Worm (Caenorhabditis elegans) whole organism, L3 larva: ENCODE data around the gene C18H7.7.

Experiments
- R02D3.7 ChIP-seq: fragments of 150-350 bp; optimal IDR thresholded peaks from 2 replicates; lab custom pipeline; 2014; ENCODE audit warnings: missing biosample characterization, missing genetic modification characterization
- ZK546.5 ChIP-seq: sonication (generic microtip); optimal IDR thresholded peaks from 2 replicates; lab custom pipeline; 2017; ENCODE audit warnings: missing biosample characterization, missing genetic modification characterization
- aly-2 ChIP-seq: fragments of 150-350 bp; optimal IDR thresholded peaks from 2 replicates; lab custom pipeline; 2014; ENCODE audit warnings: missing biosample characterization, missing genetic modification characterization
- ceh-28 ChIP-seq: fragments of 150-350 bp; optimal IDR thresholded peaks from 2 replicates; lab custom pipeline; 2014; ENCODE audit warnings: missing biosample characterization, missing genetic modification reagents, missing genetic modification characterization
- ceh-9 ChIP-seq: sonication (generic microtip); optimal IDR thresholded peaks from 2 replicates; lab custom pipeline; 2018; ENCODE audit warnings: missing biosample characterization, missing genetic modification characterization
- daf-12 ChIP-seq: fragments of 150-350 bp; optimal IDR thresholded peaks from 2 replicates; lab custom pipeline; 2014; ENCODE audit warnings: missing biosample characterization, missing genetic modification reagents, missing genetic modification characterization
- egl-27 ChIP-seq: sonication (generic microtip); optimal IDR thresholded peaks from 4 replicates; lab custom pipeline; 2017; ENCODE audit warnings: missing biosample characterization, missing genetic modification reagents, missing genetic modification characterization
- egl-5 ChIP-seq: fragments of 150-350 bp; optimal IDR thresholded peaks from 2 replicates; lab custom pipeline; 2017; ENCODE audit warnings: missing biosample characterization, missing genetic modification reagents, missing genetic modification characterization, inconsistent platforms
- elt-1 ChIP-seq: fragments of 150-350 bp; optimal IDR thresholded peaks from 2 replicates; lab custom pipeline; 2014; ENCODE audit warnings: missing biosample characterization, missing genetic modification characterization
- elt-2 ChIP-seq: sonication (generic microtip); optimal IDR thresholded peaks from 2 replicates; lab custom pipeline; 2016; ENCODE audit warnings: missing genetic modification reagents, mild to moderate bottlenecking, missing genetic modification characterization, missing compliant biosample characterization
- elt-3 ChIP-seq, 3 experiments: fragments of 150-350 bp in 1 of 3; sonication (generic microtip) in 2 of 3; optimal IDR thresholded peaks; 2 replicates in 2 of 3; 4 replicates in 1 of 3; lab custom pipeline; 2014 to 2017; ENCODE audit warnings: missing biosample characterization in 3 of 3, missing genetic modification characterization in 3 of 3
- eor-1 ChIP-seq, 2 experiments: fragments of 150-350 bp; optimal IDR thresholded peaks; 2 replicates each; lab custom pipeline; 2014 to 2018; ENCODE audit warnings: missing biosample characterization in 2 of 2, missing genetic modification characterization in 2 of 2
- fkh-10 ChIP-seq: sonication (generic microtip); optimal IDR thresholded peaks from 2 replicates; lab custom pipeline; 2017; ENCODE audit warnings: missing biosample characterization, missing genetic modification reagents, missing genetic modification characterization
- fkh-2 ChIP-seq: fragments of 150-350 bp; optimal IDR thresholded peaks from 2 replicates; lab custom pipeline; 2014; ENCODE audit warnings: missing biosample characterization, missing genetic modification reagents, missing genetic modification characterization
- fos-1 ChIP-seq: fragments of 150-350 bp; optimal IDR thresholded peaks from 2 replicates; lab custom pipeline; 2014; ENCODE audit warnings: missing biosample characterization, missing genetic modification characterization
- hmg-11 ChIP-seq: sonication (generic microtip); optimal IDR thresholded peaks from 2 replicates; lab custom pipeline; 2016; ENCODE audit warnings: missing genetic modification characterization, missing compliant biosample characterization
- jun-1 ChIP-seq: fragments of 150-350 bp; optimal IDR thresholded peaks from 2 replicates; lab custom pipeline; 2014; ENCODE audit warnings: missing biosample characterization, missing genetic modification reagents, missing genetic modification characterization
- lin-15B ChIP-seq: fragments of 150-350 bp; optimal IDR thresholded peaks from 2 replicates; lab custom pipeline; 2014; ENCODE audit warnings: missing biosample characterization, missing genetic modification characterization
- lin-39 ChIP-seq: fragments of 150-350 bp; optimal IDR thresholded peaks from 2 replicates; lab custom pipeline; 2018; ENCODE audit warnings: missing biosample characterization, missing genetic modification reagents, missing genetic modification characterization
- lsy-12 ChIP-seq: sonication (generic microtip); optimal IDR thresholded peaks from 2 replicates; lab custom pipeline; 2016; ENCODE audit warnings: mild to moderate bottlenecking, missing genetic modification characterization, missing compliant biosample characterization
- mdl-1 ChIP-seq: fragments of 150-350 bp; optimal IDR thresholded peaks from 2 replicates; lab custom pipeline; 2014; ENCODE audit warnings: missing biosample characterization, missing genetic modification characterization
- mml-1 ChIP-seq: fragments of 150-350 bp; sonication (generic microtip); optimal IDR thresholded peaks from 3 replicates; lab custom pipeline; 2014; ENCODE audit warnings: missing biosample characterization, missing genetic modification characterization
- nfya-1 ChIP-seq: sonication (generic microtip); optimal IDR thresholded peaks from 2 replicates; lab custom pipeline; 2017; ENCODE audit warnings: missing genetic modification characterization, mild to moderate bottlenecking, missing compliant biosample characterization, antibody characterized with exemption, moderate library complexity; ENCODE audit not compliant: insufficient read depth
- nhr-11 ChIP-seq: fragments of 150-350 bp; optimal IDR thresholded peaks from 2 replicates; lab custom pipeline; 2014; ENCODE audit warnings: missing biosample characterization, missing genetic modification characterization
- nhr-12 ChIP-seq: fragments of 150-350 bp; optimal IDR thresholded peaks from 2 replicates; lab custom pipeline; 2014; ENCODE audit warnings: missing biosample characterization, missing genetic modification characterization
- nhr-23 ChIP-seq: fragments of 150-350 bp; optimal IDR thresholded peaks from 2 replicates; lab custom pipeline; 2014; ENCODE audit warnings: missing biosample characterization, missing genetic modification reagents, missing genetic modification characterization
- nhr-25 ChIP-seq: sonication (generic microtip); optimal IDR thresholded peaks from 2 replicates; lab custom pipeline; 2017; ENCODE audit warnings: missing biosample characterization, missing genetic modification characterization
- nhr-28 ChIP-seq: fragments of 150-350 bp; optimal IDR thresholded peaks from 2 replicates; lab custom pipeline; 2014; ENCODE audit warnings: missing biosample characterization, missing genetic modification characterization
- nhr-67 ChIP-seq: fragments of 150-350 bp; optimal IDR thresholded peaks from 2 replicates; lab custom pipeline; 2014; ENCODE audit warnings: missing biosample characterization, missing genetic modification characterization
- nhr-76 ChIP-seq: fragments of 150-350 bp; sonication (generic microtip); optimal IDR thresholded peaks from 5 replicates; lab custom pipeline; 2014; ENCODE audit warnings: missing biosample characterization, missing genetic modification characterization
- nhr-77 ChIP-seq: fragments of 150-350 bp; optimal IDR thresholded peaks from 2 replicates; lab custom pipeline; 2014; ENCODE audit warnings: missing biosample characterization, missing genetic modification characterization
- pha-4 ChIP-seq: fragments of 150-350 bp; optimal IDR thresholded peaks from 2 replicates; lab custom pipeline; 2014; ENCODE audit warnings: missing biosample characterization, missing genetic modification reagents, missing genetic modification characterization
- pqm-1 ChIP-seq: fragments of 150-350 bp; optimal IDR thresholded peaks from 2 replicates; lab custom pipeline; 2017; ENCODE audit warnings: missing biosample characterization, missing genetic modification characterization, inconsistent platforms
- sea-2 ChIP-seq: fragments of 150-350 bp; sonication (generic microtip); optimal IDR thresholded peaks from 4 replicates; lab custom pipeline; 2014; ENCODE audit warnings: missing biosample characterization, missing genetic modification reagents, missing genetic modification characterization
- skn-1 ChIP-seq: fragments of 150-350 bp; optimal IDR thresholded peaks from 2 replicates; lab custom pipeline; 2014; ENCODE audit warnings: missing biosample characterization, missing genetic modification characterization
- tbx-2 ChIP-seq: sonication (generic microtip); optimal IDR thresholded peaks from 2 replicates; lab custom pipeline; 2016; ENCODE audit warnings: mild to moderate bottlenecking, missing genetic modification characterization, missing compliant biosample characterization
- unc-39 ChIP-seq: sonication (generic microtip); optimal IDR thresholded peaks from 4 replicates; lab custom pipeline; 2017; ENCODE audit warnings: missing biosample characterization, missing genetic modification characterization
- unc-62 ChIP-seq: fragments of 150-350 bp; sonication (generic microtip); optimal IDR thresholded peaks from 4 replicates; lab custom pipeline; 2014; ENCODE audit warnings: missing biosample characterization, missing genetic modification reagents, missing genetic modification characterization
- zag-1 ChIP-seq: fragments of 150-350 bp; optimal IDR thresholded peaks from 2 replicates; lab custom pipeline; 2014; ENCODE audit warnings: missing biosample characterization, missing genetic modification characterization
- ztf-11 ChIP-seq: fragments of 150-350 bp; optimal IDR thresholded peaks from 2 replicates; lab custom pipeline; 2014; ENCODE audit warnings: missing biosample characterization, missing genetic modification characterization
- ztf-4 ChIP-seq: fragments of 150-350 bp; optimal IDR thresholded peaks from 2 replicates; lab custom pipeline; 2014; ENCODE audit warnings: missing biosample characterization, missing genetic modification characterization

C18H7.7 gene

DNA sequence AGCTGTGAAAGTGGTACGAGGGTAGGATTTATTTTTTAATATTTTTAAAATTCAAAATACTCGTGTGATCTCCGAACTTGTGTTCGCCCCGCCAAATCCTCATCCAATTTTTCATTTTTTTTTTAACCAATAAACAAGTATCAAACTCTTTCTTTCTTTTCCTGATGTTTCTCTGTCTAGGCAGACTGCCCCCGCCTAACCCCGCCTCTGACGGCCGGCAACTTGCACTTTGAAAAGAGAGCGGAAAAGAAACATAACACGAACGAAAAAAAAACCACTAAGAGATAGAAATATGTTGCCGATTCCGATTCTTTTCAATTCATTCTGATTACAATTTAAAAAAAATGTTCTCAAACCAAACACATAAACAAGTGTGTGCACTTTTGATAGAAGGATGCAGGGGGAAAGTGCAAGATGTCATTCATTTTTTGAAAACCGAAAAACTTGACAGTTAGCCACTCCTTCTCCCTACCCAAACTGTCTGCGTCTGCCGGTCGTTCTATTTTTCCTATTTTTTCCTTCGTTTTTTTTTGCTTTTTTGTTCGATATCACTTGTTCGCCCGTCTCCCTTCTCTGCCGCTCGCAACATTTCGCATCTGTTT lies 29.9 kb upstream of the C18H7.7 start:
- TF ChIP-seq ztf-11 (tag; lab: Kevin White, UChicago) (no peak), jun-1 (no peak), mml-1 (no peak), R02D3.7 (tag; lab: Kevin White, UChicago) (no peak), fos-1 (tag; lab: Kevin White, UChicago) (no peak), nfya-1 (tag; lab: Kevin White, UChicago) (no peak), nhr-11 (tag; lab: Kevin White, UChicago) (no peak), pha-4 (no peak), egl-5 (tag; lab: Kevin White, UChicago) (no peak), unc-62 (GFP tag; lab: Kevin White, UChicago) (no peak), nhr-28 (tag; lab: Kevin White, UChicago) (no peak), pqm-1 (tag; lab: Kevin White, UChicago) (no peak)

ce11 chrIV:623876-624275 lies 27.7 kb upstream of the C18H7.7 start:
- TF ChIP-seq nfya-1 (tag; lab: Kevin White, UChicago) (no peak), nhr-67 (no peak), nhr-28 (tag; lab: Kevin White, UChicago) (no peak), pqm-1 (tag; lab: Kevin White, UChicago) (no peak), ceh-9 (no peak), sea-2 (GFP tag; lab: Kevin White, UChicago) (no peak), jun-1 (no peak), fkh-2 (tag; lab: Kevin White, UChicago) (no peak), ztf-4 (tag; lab: Kevin White, UChicago) (no peak), lsy-12 (tag; lab: Kevin White, UChicago) (no peak), hmg-11 (tag; lab: Kevin White, UChicago) (no peak), ZK546.5 (tag; lab: Kevin White, UChicago) (no peak), elt-1 (tag; lab: Kevin White, UChicago) (no peak), fkh-10 (GFP tag; lab: Kevin White, UChicago) (no peak), nhr-76 (tag; lab: Kevin White, UChicago) (no peak), tbx-2 (no peak), nhr-25 (tag; lab: Kevin White, UChicago) (no peak), daf-12 (no peak), eor-1 (tag; optimal IDR thresholded peaks at IDR 0.05; lab: Kevin White, UChicago) (no peak)

DNA sequence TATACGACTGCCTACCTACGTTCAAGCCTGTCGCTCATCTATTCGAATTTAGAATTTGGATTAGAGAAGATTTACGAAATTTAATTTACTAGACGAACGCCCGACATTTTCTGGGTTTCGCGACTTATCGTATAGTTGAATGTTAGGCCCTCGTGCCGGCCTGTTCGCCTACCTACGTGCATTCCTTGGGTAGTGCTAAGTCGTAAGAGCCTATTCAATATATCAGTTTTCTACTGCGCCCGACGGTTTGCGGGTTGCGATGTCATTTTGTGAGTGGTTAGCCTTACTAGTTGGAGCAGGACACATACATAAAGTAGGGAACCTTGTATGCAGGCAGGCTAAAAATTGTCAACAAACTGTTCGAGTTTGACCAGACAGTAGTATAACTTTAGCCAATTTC lies 26.8 kb upstream of the C18H7.7 start:
- no peak for TF ChIP-seq sea-2 (GFP tag; lab: Kevin White, UChicago)
- no peak for TF ChIP-seq unc-39 (tag; lab: Kevin White, UChicago)
- no peak for TF ChIP-seq fos-1 (tag; lab: Kevin White, UChicago)
- TF ChIP-seq egl-5 (tag; lab: Kevin White, UChicago): no peak
- no peak for TF ChIP-seq nhr-77 (tag; lab: Kevin White, UChicago)
- TF ChIP-seq ceh-28 (tag; lab: Kevin White, UChicago): no peak
- TF ChIP-seq lsy-12 (tag; lab: Kevin White, UChicago): no peak
- no peak for TF ChIP-seq skn-1 (tag; lab: Kevin White, UChicago)
- TF ChIP-seq elt-3 (tag; optimal IDR thresholded peaks at IDR 0.05; lab: Kevin White, UChicago): no peak
- no peak for TF ChIP-seq aly-2
- TF ChIP-seq, all 47 proteins: peak for 0

DNA sequence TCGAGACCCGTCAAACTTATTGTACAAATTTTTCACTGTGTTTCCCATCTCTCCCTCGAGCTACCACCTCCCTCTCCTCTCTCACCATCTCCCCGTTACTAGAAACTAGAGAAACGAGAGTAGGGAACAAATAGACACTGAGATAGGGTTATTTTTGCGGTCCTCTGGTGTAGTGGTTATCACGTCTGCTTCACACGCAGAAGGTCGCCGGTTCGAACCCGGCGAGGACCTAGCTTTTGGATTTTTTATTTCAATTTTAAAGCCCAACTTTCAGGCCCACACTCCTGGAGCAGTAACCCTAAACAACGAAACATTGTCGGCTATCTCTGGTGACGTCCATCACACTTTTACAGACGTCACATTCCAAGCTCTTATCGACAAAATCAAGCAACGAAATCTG lies 24.1 kb upstream of the C18H7.7 start:
- TF ChIP-seq mml-1: no peak
- no peak for TF ChIP-seq aly-2
- no peak for TF ChIP-seq egl-5 (tag; lab: Kevin White, UChicago)
- no peak for TF ChIP-seq ztf-4 (tag; lab: Kevin White, UChicago)
- TF ChIP-seq fkh-2 (tag; lab: Kevin White, UChicago): no peak
- no peak for TF ChIP-seq ZK546.5 (tag; lab: Kevin White, UChicago)
- TF ChIP-seq mdl-1 (tag; lab: Kevin White, UChicago): no peak
- peak; percentile 26 for TF ChIP-seq elt-2 (tag; lab: Kevin White, UChicago)
- no peak for TF ChIP-seq fos-1 (tag; lab: Kevin White, UChicago)
- TF ChIP-seq ceh-9: no peak
- peak; percentile 50 for TF ChIP-seq nfya-1 (tag; lab: Kevin White, UChicago)
- peak; percentile 33 for TF ChIP-seq pqm-1 (tag; lab: Kevin White, UChicago)
- TF ChIP-seq daf-12: no peak
- TF ChIP-seq nhr-12 (tag; lab: Kevin White, UChicago): no peak
- TF ChIP-seq skn-1 (tag; lab: Kevin White, UChicago): peak; percentile 14
- no peak for TF ChIP-seq eor-1 (tag; optimal IDR thresholded peaks at IDR 0.05; lab: Kevin White, UChicago)
- TF ChIP-seq nhr-67: no peak
- TF ChIP-seq sea-2 (GFP tag; lab: Kevin White, UChicago): no peak
- peak; percentile 82 for TF ChIP-seq hmg-11 (tag; lab: Kevin White, UChicago)
- TF ChIP-seq ztf-11 (tag; lab: Kevin White, UChicago): no peak
- TF ChIP-seq unc-39 (tag; lab: Kevin White, UChicago): no peak
- TF ChIP-seq lin-39 (tag; lab: Kevin White, UChicago): peak; percentile 58
- TF ChIP-seq zag-1: no peak
- TF ChIP-seq nhr-76 (tag; lab: Kevin White, UChicago): no peak
- TF ChIP-seq jun-1: no peak
- no peak for TF ChIP-seq fkh-10 (GFP tag; lab: Kevin White, UChicago)
- TF ChIP-seq lin-15B (tag; lab: Kevin White, UChicago): peak; percentile 51
- peak; percentile 70 for TF ChIP-seq egl-27 (tag; lab: Kevin White, UChicago)
- no peak for TF ChIP-seq nhr-11 (tag; lab: Kevin White, UChicago)
- TF ChIP-seq nhr-25 (tag; lab: Kevin White, UChicago): no peak
- no peak for TF ChIP-seq elt-3 (tag; optimal IDR thresholded peaks at IDR 0.05; lab: Kevin White, UChicago)
- no peak for TF ChIP-seq R02D3.7 (tag; lab: Kevin White, UChicago)
- TF ChIP-seq nhr-28 (tag; lab: Kevin White, UChicago): no peak
- peak; percentile 10 for TF ChIP-seq tbx-2
- TF ChIP-seq nhr-77 (tag; lab: Kevin White, UChicago): no peak
- TF ChIP-seq ceh-28 (tag; lab: Kevin White, UChicago): no peak
- TF ChIP-seq nhr-23: no peak
